Worm (Caenorhabditis elegans): ENCODE data around the gene daf-11.

daf-11 gene

ce11 chrV:11764373-11764954 lies 38.6 kb upstream of the daf-11 start, which contains the start of the genes F55A11.1 and syx-5:
Gene F55A11.1, minus strand, starts transcription at chrV:11764385.
Gene syx-5, plus strand, starts transcription at chrV:11764904.
- TF ChIP-seq unc-62 (GFP tag; optimal IDR thresholded peaks at IDR 0.05) (no peak), eor-1 (tag; optimal IDR thresholded peaks at IDR 0.05) (no peak), lsy-12 (tag; optimal IDR thresholded peaks at IDR 0.05) (peak; percentile 95), hmg-11 (tag; optimal IDR thresholded peaks at IDR 0.05) (peak; percentile 83), nhr-77 (tag; optimal IDR thresholded peaks at IDR 0.05) (no peak), elt-1 (tag; optimal IDR thresholded peaks at IDR 0.05) (peak; percentile 36), nhr-23 (tag; optimal IDR thresholded peaks at IDR 0.05) (peak; percentile 84), lin-39 (tag; optimal IDR thresholded peaks at IDR 0.05) (no peak), egl-5 (tag; optimal IDR thresholded peaks at IDR 0.05) (peak; percentile 10), fkh-10 (GFP tag; optimal IDR thresholded peaks at IDR 0.05) (peak; percentile 86), aly-2 (tag; optimal IDR thresholded peaks at IDR 0.05) (peak; percentile 7), nhr-43 (tag; optimal IDR thresholded peaks at IDR 0.05; ENCODE audit: poor library complexity, severe bottlenecking) (peak; percentile 82), snpc-4 (tag; optimal IDR thresholded peaks at IDR 0.05) (peak; percentile 89), fkh-2 (tag; optimal IDR thresholded peaks at IDR 0.05) (no peak), lin-15B (tag; optimal IDR thresholded peaks at IDR 0.05) (peak; percentile 83), nhr-25 (tag; optimal IDR thresholded peaks at IDR 0.05) (peak; percentile 49), ceh-28 (tag; optimal IDR thresholded peaks at IDR 0.05) (peak; percentile 86), mdl-1 (tag; optimal IDR thresholded peaks at IDR 0.05) (no peak), ceh-16 (tag; optimal IDR thresholded peaks at IDR 0.05) (no peak), elt-2 (tag; optimal IDR thresholded peaks at IDR 0.05) (peak; percentile 61), nhr-76 (tag; optimal IDR thresholded peaks at IDR 0.05) (no peak), nhr-67 (tag; optimal IDR thresholded peaks at IDR 0.05) (no peak), pqm-1 (tag; optimal IDR thresholded peaks at IDR 0.05) (peak; percentile 53), zag-1 (tag; optimal IDR thresholded peaks at IDR 0.05) (no peak), pha-4 (tag; optimal IDR thresholded peaks at IDR 0.05) (peak; percentile 88), R02D3.7 (tag; optimal IDR thresholded peaks at IDR 0.05) (peak; percentile 97), egl-27 (tag; optimal IDR thresholded peaks at IDR 0.05) (no peak), nfya-1 (tag; optimal IDR thresholded peaks at IDR 0.05; ENCODE audit: insufficient read depth) (peak; percentile 94), jun-1 (tag; optimal IDR thresholded peaks at IDR 0.05) (peak; percentile 72), mml-1 (tag; optimal IDR thresholded peaks at IDR 0.05) (no peak), tbx-2 (tag; optimal IDR thresholded peaks at IDR 0.05) (peak; percentile 84), ZK546.5 (tag; optimal IDR thresholded peaks at IDR 0.05) (no peak), ceh-82 (tag; optimal IDR thresholded peaks at IDR 0.05) (peak; percentile 34), nhr-11 (tag; optimal IDR thresholded peaks at IDR 0.05) (peak; percentile 14), skn-1 (tag; optimal IDR thresholded peaks at IDR 0.05) (peak; percentile 20)

ce11 chrV:11762863-11763262 lies 37.0 kb upstream of the daf-11 start, which contains the start of gene T04F3.4:
Gene T04F3.4, minus strand, starts transcription at chrV:11763049.
- TF ChIP-seq ceh-28 (tag; optimal IDR thresholded peaks at IDR 0.05) (peak; percentile 8), pha-4 (tag; optimal IDR thresholded peaks at IDR 0.05) (peak; percentile 24), elt-2 (tag; optimal IDR thresholded peaks at IDR 0.05) (peak; percentile 4), ztf-4 (tag; optimal IDR thresholded peaks at IDR 0.05) (no peak)

ce11 chrV:11760371-11760770 lies 34.5 kb upstream of the daf-11 start, which contains the start of gene T04F3.5:
Gene T04F3.5, plus strand, starts transcription at chrV:11760671.
- TF ChIP-seq lin-39 (tag; optimal IDR thresholded peaks at IDR 0.05): no peak
- TF ChIP-seq lsy-12 (tag; optimal IDR thresholded peaks at IDR 0.05): no peak
- TF ChIP-seq nhr-76 (tag; optimal IDR thresholded peaks at IDR 0.05): no peak
- no peak for TF ChIP-seq mml-1 (tag; optimal IDR thresholded peaks at IDR 0.05)
- no peak for TF ChIP-seq nhr-23 (tag; optimal IDR thresholded peaks at IDR 0.05)
- TF ChIP-seq ztf-4 (tag; optimal IDR thresholded peaks at IDR 0.05): no peak
- TF ChIP-seq tbx-2 (tag; optimal IDR thresholded peaks at IDR 0.05): no peak
- TF ChIP-seq nhr-67 (tag; optimal IDR thresholded peaks at IDR 0.05): no peak
- TF ChIP-seq unc-62 (GFP tag; optimal IDR thresholded peaks at IDR 0.05): no peak
- no peak for TF ChIP-seq hmg-11 (tag; optimal IDR thresholded peaks at IDR 0.05)
- TF ChIP-seq nhr-43 (tag; optimal IDR thresholded peaks at IDR 0.05; ENCODE audit: poor library complexity, severe bottlenecking): no peak
- no peak for TF ChIP-seq R02D3.7 (tag; optimal IDR thresholded peaks at IDR 0.05)
- TF ChIP-seq aly-2 (tag; optimal IDR thresholded peaks at IDR 0.05): no peak
- TF ChIP-seq egl-27 (tag; optimal IDR thresholded peaks at IDR 0.05): no peak
- no peak for TF ChIP-seq pha-4 (tag; optimal IDR thresholded peaks at IDR 0.05)
- no peak for TF ChIP-seq ceh-9 (tag; optimal IDR thresholded peaks at IDR 0.05)
- TF ChIP-seq nfya-1 (tag; optimal IDR thresholded peaks at IDR 0.05; ENCODE audit: insufficient read depth): no peak
- TF ChIP-seq nhr-11 (tag; optimal IDR thresholded peaks at IDR 0.05): no peak
